Fruit fly (Drosophila melanogaster): ENCODE measurements around the gene Gbeta13F.

Gene Gbeta13F

DNA sequence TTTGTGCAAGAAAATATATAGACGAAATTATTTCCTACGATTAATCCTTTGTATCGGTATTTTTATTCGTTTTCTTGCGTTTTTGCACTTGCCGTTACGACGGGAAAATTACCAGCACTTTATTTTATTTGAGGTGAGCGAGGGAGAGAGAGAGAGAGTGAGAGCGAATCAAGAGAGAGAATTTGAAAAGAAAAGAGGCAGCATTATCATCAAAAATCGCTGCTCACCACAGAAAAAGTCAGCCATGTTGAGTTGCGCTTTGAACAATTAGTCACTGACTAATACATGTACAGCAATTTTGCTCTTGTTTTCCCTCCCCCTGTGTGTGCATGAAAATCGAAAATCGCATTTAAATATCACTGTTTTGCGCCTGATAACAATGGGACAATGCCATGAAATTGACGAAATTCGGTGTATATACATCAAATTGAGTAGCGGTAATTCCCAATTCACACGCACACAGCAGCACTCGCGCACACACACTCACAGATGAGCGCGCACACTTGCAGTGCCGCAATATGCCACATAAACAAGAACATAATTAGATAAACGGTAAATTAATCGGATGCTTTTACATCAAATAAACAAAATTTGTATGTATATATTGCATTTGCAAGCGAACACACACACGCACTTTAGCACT is 25.2 kb upstream of the Gbeta13F start (continued):
- TF ChIP-seq CG15514 (GFP tag; optimal IDR thresholded peaks at IDR 0.05), result peak; percentile 0
- no peak for TF ChIP-seq CG4404 (GFP tag; IDR thresholded peaks at IDR 0.05)
- 0 out of 2 replicates have a peak, but pooled peaks have one; percentile 9 for TF ChIP-seq crol (GFP tag; IDR thresholded peaks at IDR 0.05)
- TF ChIP-seq Vsx1 (GFP tag; optimal IDR thresholded peaks at IDR 0.05), result no peak
- TF ChIP-seq kay (GFP tag; optimal IDR thresholded peaks at IDR 0.05), result peak; percentile 81
- no peak for TF ChIP-seq Hr39 (optimal IDR thresholded peaks at IDR 0.05)
- no peak for TF ChIP-seq prd (optimal IDR thresholded peaks at IDR 0.05)
- TF ChIP-seq prd (GFP tag; IDR thresholded peaks at IDR 0.05), result no peak
- peak in 1 of 2 experiments; percentile 13 for TF ChIP-seq tll (GFP tag; optimal IDR thresholded peaks at IDR 0.05)
- no peak for TF ChIP-seq CG1233 (GFP tag; optimal IDR thresholded peaks at IDR 0.05)
- no peak for TF ChIP-seq CG12219 (GFP tag; optimal IDR thresholded peaks at IDR 0.05)
- TF ChIP-seq CG30431 (GFP tag; optimal IDR thresholded peaks at IDR 0.05), result no peak
- no peak for TF ChIP-seq Sry-δ (GFP tag; optimal IDR thresholded peaks at IDR 0.05)
- peak; percentile 92 for TF ChIP-seq phol (tag; optimal IDR thresholded peaks at IDR 0.05)
- no peak for TF ChIP-seq CG3163 (GFP tag; optimal IDR thresholded peaks at IDR 0.05)
- TF ChIP-seq CG2120 (GFP tag; optimal IDR thresholded peaks at IDR 0.05), result no peak
- TF ChIP-seq CG10147 (GFP tag; optimal IDR thresholded peaks at IDR 0.05), result no peak
- TF ChIP-seq sima (GFP tag; optimal IDR thresholded peaks at IDR 0.05), result no peak
- no peak for TF ChIP-seq br (optimal IDR thresholded peaks at IDR 0.05)
- no peak for TF ChIP-seq Mad (GFP tag; optimal IDR thresholded peaks at IDR 0.05)
- TF ChIP-seq Trl (optimal IDR thresholded peaks at IDR 0.05), result peak; percentile 89 to 96
- TF ChIP-seq Trl (GFP tag; optimal IDR thresholded peaks at IDR 0.05), result peak; percentile 5
- TF ChIP-seq CG34422 (GFP tag; IDR thresholded peaks at IDR 0.05), result peak; percentile 18; the same call in 1 of the 3 replicates
- TF ChIP-seq CG15696 (tag; optimal IDR thresholded peaks at IDR 0.05), result no peak
- no peak for TF ChIP-seq HmgD (GFP tag; optimal IDR thresholded peaks at IDR 0.05)
- no peak for TF ChIP-seq CG9727 (GFP tag; optimal IDR thresholded peaks at IDR 0.05)
- no peak for TF ChIP-seq CG12659 (GFP tag; optimal IDR thresholded peaks at IDR 0.05)
- no peak for TF ChIP-seq CG9932 (GFP tag; IDR thresholded peaks at IDR 0.05)
- no peak for TF ChIP-seq CG13624 (GFP tag; optimal IDR thresholded peaks at IDR 0.05)
- TF ChIP-seq CG2889 (GFP tag; IDR thresholded peaks at IDR 0.05), result no peak
- no peak for TF ChIP-seq zen (tag; optimal IDR thresholded peaks at IDR 0.05)
- no peak for TF ChIP-seq CG10366 (GFP tag; IDR thresholded peaks at IDR 0.05)
- no peak for TF ChIP-seq ham (GFP tag; IDR thresholded peaks at IDR 0.05)
- TF ChIP-seq vnd (GFP tag; IDR thresholded peaks at IDR 0.05; ENCODE audit: partially characterized antibody), result no peak
- no peak for TF ChIP-seq klu (GFP tag; IDR thresholded peaks at IDR 0.05)
- TF ChIP-seq dmrt99B (tag; optimal IDR thresholded peaks at IDR 0.05), result no peak
- no peak for TF ChIP-seq CG43689 (GFP tag; IDR thresholded peaks at IDR 0.05)
- no peak for TF ChIP-seq ranshi (GFP tag; IDR thresholded peaks at IDR 0.05)
- peak; percentile 60 for TF ChIP-seq MESR4 (GFP tag; optimal IDR thresholded peaks at IDR 0.05)
- TF ChIP-seq Hand (GFP tag; optimal IDR thresholded peaks at IDR 0.05), result no peak
- TF ChIP-seq slbo (GFP tag; IDR thresholded peaks at IDR 0.05), result no peak
- no peak for TF ChIP-seq cwo (GFP tag; optimal IDR thresholded peaks at IDR 0.05)
- peak; percentile 9 for TF ChIP-seq ewg (GFP tag; optimal IDR thresholded peaks at IDR 0.05)
- TF ChIP-seq CkIIα-i1 (GFP tag; IDR thresholded peaks at IDR 0.05), result no peak
- TF ChIP-seq CG4730 (GFP tag; IDR thresholded peaks at IDR 0.05), result no peak
- no peak for TF ChIP-seq CG13296 (GFP tag; optimal IDR thresholded peaks at IDR 0.05)
- peak; percentile 75 for TF ChIP-seq nerfin-1 (tag; optimal IDR thresholded peaks at IDR 0.05)
- peak; percentile 39; the same call in 1 of the 2 replicates for TF ChIP-seq hbn (GFP tag; IDR thresholded peaks at IDR 0.05; ENCODE audit: partially characterized antibody)
- peak; percentile 57 for TF ChIP-seq nom (GFP tag; optimal IDR thresholded peaks at IDR 0.05)
- no peak for TF ChIP-seq Ada2b (GFP tag; IDR thresholded peaks at IDR 0.05)
- TF ChIP-seq CG16815 (GFP tag; optimal IDR thresholded peaks at IDR 0.05), result no peak

All from whole organism, embryonic.